Worm (Caenorhabditis elegans) whole organism, early embryonic: Measurements from ENCODE around the gene T05G5.1.
A peak's percentile ranks its signal among the peaks of the same experiment; 100 is the strongest.

ENCODE experiments used
- B0310.2 ChIP-seq: sonication (generic microtip); optimal IDR thresholded peaks from 2 replicates; lab custom pipeline; 2016; ENCODE audit warnings: mild to moderate bottlenecking, missing genetic modification characterization, missing compliant biosample characterization
- ama-1 ChIP-seq: fragments of 150-350 bp; optimal IDR thresholded peaks from 2 replicates; lab custom pipeline; 2014
- ets-7 ChIP-seq: sonication (generic microtip); optimal IDR thresholded peaks from 2 replicates; lab custom pipeline; 2016; ENCODE audit warnings: missing genotype, missing genetic modification characterization, missing compliant biosample characterization
- flt-1 ChIP-seq: fragments of 200-800 bp; sonication (Bioruptor generic); IDR thresholded peaks from 2 replicates; pipeline ENCODE4 v1.3.6; 2022; ENCODE audit warnings: missing genetic modification characterization, missing compliant biosample characterization
- hmg-4 ChIP-seq: fragments of 200-800 bp; sonication (Bioruptor generic); optimal IDR thresholded peaks from 2 replicates; lab custom pipeline; 2018; ENCODE audit warnings: mild to moderate bottlenecking, missing genetic modification characterization, missing compliant biosample characterization
- pes-1 ChIP-seq: fragments of 200-800 bp; sonication (Bioruptor generic); IDR thresholded peaks from 2 replicates; pipeline ENCODE4 v1.3.6; 2022; ENCODE audit warnings: missing genetic modification reagents, missing genetic modification characterization, missing compliant biosample characterization
- tbx-11 ChIP-seq: fragments of 200-800 bp; sonication (Bioruptor generic); IDR thresholded peaks from 2 replicates; pipeline ENCODE4 v1.3.6; 2022; ENCODE audit warnings: missing genetic modification characterization, missing compliant biosample characterization
- tbx-37 ChIP-seq: fragments of 200-800 bp; sonication (Bioruptor generic); conservative IDR thresholded peaks from 2 replicates; pipeline ENCODE4 v1.3.6; 2022; ENCODE audit warnings: missing genetic modification reagents, missing genetic modification characterization, missing compliant biosample characterization

ce11 chrIII:9705157-9705905 is 37.8 kb downstream of the T05G5.1 start:
- TF ChIP-seq ama-1 (no peak), ets-7 (tag; lab: Kevin White, UChicago) (no peak), flt-1 (no peak), tbx-37 (GFP tag; lab: Robert Waterston, UW) (0 out of 2 replicates have a peak, but pooled peaks have one; percentile 25), pes-1 (GFP tag; lab: Robert Waterston, UW) (0 out of 2 replicates have a peak, but pooled peaks have one; percentile 39), tbx-11 (no peak), B0310.2 (tag; lab: Kevin White, UChicago) (no peak), hmg-4 (GFP tag; lab: Kevin White, UChicago) (peak; percentile 60)
